Worm (Caenorhabditis elegans) whole organism, late embryonic: Measurements from ENCODE around the gene F40F9.3.

Source experiments
- C08G9.2 ChIP-seq: sonication (generic microtip); optimal IDR thresholded peaks from 2 replicates; lab custom pipeline; 2016; ENCODE audit warnings: mild to moderate bottlenecking, missing genetic modification characterization, moderate library complexity, missing compliant biosample characterization
- C38D4.7 ChIP-seq: fragments of 200-800 bp; sonication (Bioruptor generic); optimal IDR thresholded peaks from 2 replicates; lab custom pipeline; 2018; ENCODE audit warnings: mild to moderate bottlenecking, missing genetic modification characterization, moderate library complexity, missing compliant biosample characterization
- F13H6.1 ChIP-seq: sonication (generic microtip); optimal IDR thresholded peaks from 2 replicates; lab custom pipeline; 2016; ENCODE audit warnings: missing genetic modification characterization, missing compliant biosample characterization
- K02D7.2 ChIP-seq: sonication (generic microtip); optimal IDR thresholded peaks from 2 replicates; lab custom pipeline; 2017; ENCODE audit warnings: mild to moderate bottlenecking, missing genetic modification characterization, missing compliant biosample characterization
- K09A11.1 ChIP-seq: sonication (generic microtip); optimal IDR thresholded peaks from 2 replicates; lab custom pipeline; 2017; ENCODE audit warnings: antibody characterized with exemption, mild to moderate bottlenecking, missing genetic modification characterization, missing compliant biosample characterization; ENCODE audit not compliant: insufficient read depth
- T23F11.4 ChIP-seq: fragments of 200-800 bp; sonication (Bioruptor generic); optimal IDR thresholded peaks from 2 replicates; lab custom pipeline; 2018; ENCODE audit warnings: mild to moderate bottlenecking, missing genetic modification characterization, missing compliant biosample characterization
- Y22D7AL.16 ChIP-seq: sonication (generic microtip); optimal IDR thresholded peaks from 2 replicates; lab custom pipeline; 2016; ENCODE audit warnings: missing genetic modification characterization, missing compliant biosample characterization
- ceh-14 ChIP-seq: sonication (generic microtip); optimal IDR thresholded peaks from 2 replicates; lab custom pipeline; 2016; ENCODE audit warnings: missing genotype, missing genetic modification characterization, missing compliant biosample characterization
- ceh-18 ChIP-seq: sonication (generic microtip); optimal IDR thresholded peaks from 2 replicates; lab custom pipeline; 2016; ENCODE audit warnings: missing genetic modification characterization, missing compliant biosample characterization
- ceh-19 ChIP-seq: fragments of 200-800 bp; sonication (Bioruptor generic); optimal IDR thresholded peaks from 2 replicates; lab custom pipeline; 2018; ENCODE audit warnings: mild to moderate bottlenecking, missing genetic modification characterization, missing compliant biosample characterization
- ceh-2 ChIP-seq: sonication (generic microtip); optimal IDR thresholded peaks from 2 replicates; lab custom pipeline; 2016; ENCODE audit warnings: missing genotype, missing genetic modification characterization, missing compliant biosample characterization
- ceh-24 ChIP-seq: sonication (generic microtip); optimal IDR thresholded peaks from 2 replicates; lab custom pipeline; 2016; ENCODE audit warnings: mild to moderate bottlenecking, missing genetic modification characterization, missing compliant biosample characterization
- ceh-31 ChIP-seq: sonication (generic microtip); optimal IDR thresholded peaks from 2 replicates; lab custom pipeline; 2016; ENCODE audit warnings: missing genetic modification characterization, missing compliant biosample characterization
- ceh-34 ChIP-seq: sonication (generic microtip); optimal IDR thresholded peaks from 2 replicates; lab custom pipeline; 2016; ENCODE audit warnings: mild to moderate bottlenecking, missing genetic modification characterization, missing compliant biosample characterization
- ceh-45 ChIP-seq: fragments of 200-800 bp; sonication (Bioruptor generic); IDR thresholded peaks from 2 replicates; pipeline ENCODE4 v1.3.6; 2022; ENCODE audit warnings: missing genetic modification reagents, missing genetic modification characterization, missing compliant biosample characterization
- ceh-48 ChIP-seq: sonication (generic microtip); optimal IDR thresholded peaks from 2 replicates; lab custom pipeline; 2016; ENCODE audit warnings: missing genetic modification characterization, inconsistent platforms, missing compliant biosample characterization
- ceh-6 ChIP-seq: fragments of 200-800 bp; sonication (Bioruptor generic); optimal IDR thresholded peaks from 2 replicates; lab custom pipeline; 2018; ENCODE audit warnings: mild to moderate bottlenecking, missing genetic modification characterization, missing compliant biosample characterization
- ceh-9 ChIP-seq: sonication (generic microtip); optimal IDR thresholded peaks from 2 replicates; lab custom pipeline; 2016; ENCODE audit warnings: mild to moderate bottlenecking, missing genetic modification characterization, inconsistent platforms, missing compliant biosample characterization
- che-1 ChIP-seq: sonication (generic microtip); optimal IDR thresholded peaks from 2 replicates; lab custom pipeline; 2016; ENCODE audit warnings: mild to moderate bottlenecking, missing genetic modification characterization, missing compliant biosample characterization
- dmd-4 ChIP-seq: sonication (generic microtip); optimal IDR thresholded peaks from 2 replicates; lab custom pipeline; 2016; ENCODE audit warnings: borderline replicate concordance, missing genetic modification characterization, missing compliant biosample characterization
- elt-2 ChIP-seq: sonication (generic microtip); optimal IDR thresholded peaks from 2 replicates; lab custom pipeline; 2016; ENCODE audit warnings: missing genetic modification reagents, missing genetic modification characterization, missing compliant biosample characterization
- elt-4 ChIP-seq: sonication (generic microtip); optimal IDR thresholded peaks from 2 replicates; lab custom pipeline; 2016; ENCODE audit warnings: missing genetic modification characterization, missing compliant biosample characterization
- ets-4 ChIP-seq: sonication (generic microtip); optimal IDR thresholded peaks from 2 replicates; lab custom pipeline; 2016; ENCODE audit warnings: missing genetic modification characterization, missing compliant biosample characterization
- eyg-1 ChIP-seq: sonication (generic microtip); optimal IDR thresholded peaks from 2 replicates; lab custom pipeline; 2016; ENCODE audit warnings: missing genotype, missing genetic modification characterization, missing compliant biosample characterization
- fax-1 ChIP-seq: sonication (generic microtip); optimal IDR thresholded peaks from 2 replicates; lab custom pipeline; 2016; ENCODE audit warnings: missing genotype, missing genetic modification characterization, missing compliant biosample characterization
- fkh-10 ChIP-seq: fragments of 150-350 bp; optimal IDR thresholded peaks from 2 replicates; lab custom pipeline; 2014; ENCODE audit warnings: missing biosample characterization, missing genetic modification reagents, missing genetic modification characterization
- fkh-6 ChIP-seq: sonication (generic microtip); optimal IDR thresholded peaks from 2 replicates; lab custom pipeline; 2016; ENCODE audit warnings: missing genetic modification characterization, missing compliant biosample characterization
- gmeb-2 ChIP-seq: sonication (generic microtip); optimal IDR thresholded peaks from 2 replicates; lab custom pipeline; 2016; ENCODE audit warnings: missing genetic modification characterization, inconsistent platforms, missing compliant biosample characterization
- hlh-13 ChIP-seq: fragments of 200-800 bp; sonication (Bioruptor generic); optimal IDR thresholded peaks from 2 replicates; lab custom pipeline; 2018; ENCODE audit warnings: mild to moderate bottlenecking, missing genetic modification characterization, missing compliant biosample characterization
- hlh-6 ChIP-seq: sonication (generic microtip); optimal IDR thresholded peaks from 2 replicates; lab custom pipeline; 2016; ENCODE audit warnings: missing genotype, missing genetic modification characterization, missing compliant biosample characterization
- hlh-8 ChIP-seq: sonication (generic microtip); optimal IDR thresholded peaks from 2 replicates; lab custom pipeline; 2016; ENCODE audit warnings: missing genotype, missing genetic modification characterization, missing compliant biosample characterization
- madf-2 ChIP-seq: sonication (generic microtip); optimal IDR thresholded peaks from 2 replicates; lab custom pipeline; 2017; ENCODE audit warnings: missing genetic modification characterization, missing compliant biosample characterization
- nfya-1 ChIP-seq: sonication (generic microtip); optimal IDR thresholded peaks from 2 replicates; lab custom pipeline; 2017; ENCODE audit warnings: missing genetic modification characterization, mild to moderate bottlenecking, missing compliant biosample characterization, antibody characterized with exemption, moderate library complexity
- nhr-11 ChIP-seq: fragments of 150-350 bp; optimal IDR thresholded peaks from 2 replicates; lab custom pipeline; 2014; ENCODE audit warnings: missing biosample characterization, missing genetic modification characterization
- nhr-232 ChIP-seq: sonication (generic microtip); optimal IDR thresholded peaks from 2 replicates; lab custom pipeline; 2016; ENCODE audit warnings: missing genetic modification characterization, missing compliant biosample characterization
- npax-4 ChIP-seq: sonication (generic microtip); optimal IDR thresholded peaks from 2 replicates; lab custom pipeline; 2016; ENCODE audit warnings: missing genetic modification characterization, missing compliant biosample characterization
- odd-2 ChIP-seq: sonication (generic microtip); optimal IDR thresholded peaks from 2 replicates; lab custom pipeline; 2017; ENCODE audit warnings: antibody characterized with exemption, mild to moderate bottlenecking, missing genetic modification characterization, missing compliant biosample characterization
- pag-3 ChIP-seq: sonication (generic microtip); optimal IDR thresholded peaks from 2 replicates; lab custom pipeline; 2016; ENCODE audit warnings: missing compliant biosample characterization, missing genetic modification characterization, borderline replicate concordance
- pat-9 ChIP-seq: fragments of 200-800 bp; sonication (Bioruptor generic); optimal IDR thresholded peaks from 2 replicates; lab custom pipeline; 2018; ENCODE audit warnings: mild to moderate bottlenecking, missing genetic modification characterization, moderate library complexity, missing compliant biosample characterization
- pha-2 ChIP-seq: sonication (generic microtip); optimal IDR thresholded peaks from 2 replicates; lab custom pipeline; 2017; ENCODE audit warnings: mild to moderate bottlenecking, missing genetic modification characterization, missing compliant biosample characterization
- pqm-1 ChIP-seq: sonication (generic microtip); optimal IDR thresholded peaks from 2 replicates; lab custom pipeline; 2016; ENCODE audit warnings: missing genetic modification characterization, missing compliant biosample characterization
- ref-2 ChIP-seq: sonication (generic microtip); optimal IDR thresholded peaks from 2 replicates; lab custom pipeline; 2016; ENCODE audit warnings: missing genetic modification characterization, missing compliant biosample characterization
- sox-4 ChIP-seq: sonication (generic microtip); optimal IDR thresholded peaks from 2 replicates; lab custom pipeline; 2017; ENCODE audit warnings: mild to moderate bottlenecking, missing genetic modification characterization, inconsistent platforms, missing compliant biosample characterization
- syd-9 ChIP-seq: sonication (generic microtip); optimal IDR thresholded peaks from 2 replicates; lab custom pipeline; 2016; ENCODE audit warnings: mild to moderate bottlenecking, missing genetic modification characterization, moderate library complexity, missing compliant biosample characterization
- tbx-2 ChIP-seq: sonication (generic microtip); optimal IDR thresholded peaks from 2 replicates; lab custom pipeline; 2016; ENCODE audit warnings: missing genetic modification characterization, missing compliant biosample characterization
- tbx-7 ChIP-seq: sonication (generic microtip); optimal IDR thresholded peaks from 2 replicates; lab custom pipeline; 2016; ENCODE audit warnings: missing genotype, missing genetic modification characterization, missing compliant biosample characterization
- ttx-3 ChIP-seq: sonication (generic microtip); optimal IDR thresholded peaks from 2 replicates; lab custom pipeline; 2016; ENCODE audit warnings: missing genetic modification reagents, missing genetic modification characterization, missing compliant biosample characterization
- unc-55 ChIP-seq: sonication (generic microtip); optimal IDR thresholded peaks from 2 replicates; lab custom pipeline; 2017; ENCODE audit warnings: missing biosample characterization, missing genetic modification reagents, missing genetic modification characterization
- unc-86 ChIP-seq: sonication (generic microtip); optimal IDR thresholded peaks from 2 replicates; lab custom pipeline; 2016; ENCODE audit warnings: missing genetic modification characterization, missing compliant biosample characterization
- zip-5 ChIP-seq: sonication (generic microtip); optimal IDR thresholded peaks from 2 replicates; lab custom pipeline; 2016; ENCODE audit warnings: missing genetic modification characterization, missing compliant biosample characterization

The F40F9.3 gene

DNA sequence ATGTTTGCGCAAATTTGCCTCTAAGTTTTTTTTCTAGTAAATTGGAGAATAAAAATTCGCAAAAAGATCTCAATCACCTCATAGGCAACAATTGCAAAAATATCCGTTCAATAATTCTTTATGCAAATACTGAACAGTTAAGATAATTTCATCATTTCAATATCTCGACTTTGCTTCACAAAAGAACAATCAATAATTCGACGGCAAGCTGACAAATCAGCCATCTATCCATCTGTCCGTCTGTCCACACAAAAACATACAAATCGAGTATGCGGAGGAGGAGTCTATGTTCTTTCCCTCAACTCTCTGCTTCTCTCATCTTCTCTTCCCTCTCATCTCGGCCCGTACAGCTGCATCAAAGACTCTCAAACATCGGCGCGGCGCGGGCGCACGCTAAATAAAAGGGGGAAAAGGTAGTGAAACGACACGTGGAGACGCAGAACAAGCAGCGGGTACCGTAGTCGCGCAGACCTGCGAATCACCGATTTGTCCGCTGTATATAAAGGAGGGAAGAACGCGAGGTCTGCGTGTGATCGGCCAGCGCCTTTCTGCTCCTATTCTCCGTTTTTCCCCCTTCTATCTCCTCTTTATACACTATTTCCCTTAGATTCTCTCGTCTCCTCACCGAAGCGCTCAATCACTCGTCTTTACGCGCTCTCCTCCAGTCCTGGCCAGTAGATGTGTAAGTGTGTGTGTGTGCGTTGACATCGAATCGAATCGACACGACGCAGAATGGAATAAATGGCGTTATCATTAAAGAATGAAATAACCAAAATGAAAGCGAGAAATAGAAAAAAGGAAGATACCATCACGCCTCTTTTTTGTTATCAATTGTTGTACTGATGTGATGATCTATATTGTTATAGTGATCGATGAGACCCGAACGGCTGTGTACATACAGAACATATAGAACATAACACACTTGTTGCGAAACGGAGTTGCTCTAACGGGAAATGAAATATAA lies 16.0 kb downstream of the F40F9.3 start (continued):
- TF ChIP-seq ceh-48 (tag; lab: Kevin White, UChicago) (peak; percentile 12), K02D7.2 (tag; lab: Kevin White, UChicago) (no peak), dmd-4 (tag; lab: Kevin White, UChicago) (peak; percentile 72), che-1 (peak; percentile 56), madf-2 (tag; lab: Kevin White, UChicago) (peak; percentile 73), ets-4 (tag; lab: Kevin White, UChicago) (peak; percentile 83), ceh-19 (GFP tag; lab: Kevin White, UChicago) (peak; percentile 83), C08G9.2 (peak; percentile 74), nhr-232 (tag; lab: Kevin White, UChicago) (peak; percentile 33), syd-9 (tag; lab: Kevin White, UChicago) (peak; percentile 76), fkh-10 (GFP tag; lab: Kevin White, UChicago) (peak; percentile 75), T23F11.4 (GFP tag; lab: Kevin White, UChicago) (peak; percentile 5), pqm-1 (tag; lab: Kevin White, UChicago) (peak; percentile 79), K09A11.1 (peak; percentile 15), nfya-1 (tag; lab: Kevin White, UChicago) (peak; percentile 100), Y22D7AL.16 (tag; lab: Kevin White, UChicago) (no peak), ceh-2 (tag; lab: Kevin White, UChicago) (peak; percentile 81), elt-2 (tag; lab: Kevin White, UChicago) (peak; percentile 82), ceh-14 (tag; lab: Kevin White, UChicago) (peak; percentile 59), hlh-13 (GFP tag; lab: Kevin White, UChicago) (no peak), gmeb-2 (tag; lab: Kevin White, UChicago) (no peak), ceh-31 (peak; percentile 98), unc-55 (peak; percentile 96), F13H6.1 (tag; lab: Kevin White, UChicago) (peak; percentile 94), C38D4.7 (GFP tag; lab: Kevin White, UChicago) (no peak), tbx-2 (tag; lab: Kevin White, UChicago) (peak; percentile 95), nhr-11 (no peak), tbx-7 (tag; lab: Kevin White, UChicago) (peak; percentile 38), zip-5 (tag; lab: Kevin White, UChicago) (no peak), pag-3 (tag; lab: Kevin White, UChicago) (peak; percentile 55), ttx-3 (no peak), ceh-6 (peak; percentile 62), ceh-24 (tag; lab: Kevin White, UChicago) (no peak), hlh-8 (peak; percentile 88), elt-4 (tag; lab: Kevin White, UChicago) (no peak), pat-9 (peak; percentile 61), pha-2 (tag; lab: Kevin White, UChicago) (peak; percentile 73), sox-4 (peak; percentile 52), odd-2 (tag; lab: Kevin White, UChicago) (no peak), eyg-1 (tag; lab: Kevin White, UChicago) (peak; percentile 72), ceh-45 (GFP tag; lab: Robert Waterston, UW) (no peak), ceh-34 (tag; lab: Kevin White, UChicago) (peak; percentile 95), unc-86 (tag; lab: Kevin White, UChicago) (peak; percentile 42), ceh-9 (no peak), ref-2 (tag; lab: Kevin White, UChicago) (peak; percentile 89), ceh-18 (tag; lab: Kevin White, UChicago) (peak; percentile 96), npax-4 (peak; percentile 3), hlh-6 (tag; lab: Kevin White, UChicago) (peak; percentile 60), fax-1 (tag; lab: Kevin White, UChicago) (peak; percentile 33), fkh-6 (tag; lab: Kevin White, UChicago) (no peak)
